Worm (Caenorhabditis elegans) whole organism, L4/young adult: ENCODE results near the gene math-5.

Experiments
- W03F9.2 ChIP-seq: fragments of 150-350 bp; optimal IDR thresholded peaks from 2 replicates; lab custom pipeline; 2014; ENCODE audit warnings: missing biosample characterization, missing genetic modification characterization
- dao-5 ChIP-seq: sonication (generic microtip); optimal IDR thresholded peaks from 2 replicates; lab custom pipeline; 2016; ENCODE audit warnings: missing genotype, missing genetic modification characterization, moderate library complexity, missing compliant biosample characterization

- TF ChIP-seq dao-5 (tag; lab: Kevin White, UChicago) = no peak
- TF ChIP-seq W03F9.2 = no peak
Measured at ce11 chrII:1869120-1869519, 13.5 kb downstream of the math-5 start, which contains the start of gene math-14.
